Worm (Caenorhabditis elegans) whole organism, midembryonic: ENCODE results near the gene srxa-9.

Source experiments
- T22C8.4 ChIP-seq: fragments of 200-800 bp; sonication (Bioruptor generic); IDR thresholded peaks from 2 replicates; pipeline ENCODE4 v1.3.6; 2022; ENCODE audit warnings: missing genetic modification characterization, missing compliant biosample characterization
- cog-1 ChIP-seq: sonication (generic microtip); optimal IDR thresholded peaks from 2 replicates; lab custom pipeline; 2016; ENCODE audit warnings: missing genetic modification characterization, missing compliant biosample characterization
- med-1 ChIP-seq: sonication (generic microtip); optimal IDR thresholded peaks from 2 replicates; lab custom pipeline; 2017; ENCODE audit warnings: missing genetic modification characterization, mild to moderate bottlenecking, missing compliant biosample characterization, antibody characterized with exemption, missing genetic modification reagents; ENCODE audit not compliant: insufficient read depth
- ref-1 ChIP-seq: fragments of 200-800 bp; sonication (Bioruptor generic); conservative IDR thresholded peaks from 2 replicates; pipeline ENCODE4 v1.3.6; 2022; ENCODE audit warnings: missing genetic modification reagents, missing genetic modification characterization, missing compliant biosample characterization

DNA sequence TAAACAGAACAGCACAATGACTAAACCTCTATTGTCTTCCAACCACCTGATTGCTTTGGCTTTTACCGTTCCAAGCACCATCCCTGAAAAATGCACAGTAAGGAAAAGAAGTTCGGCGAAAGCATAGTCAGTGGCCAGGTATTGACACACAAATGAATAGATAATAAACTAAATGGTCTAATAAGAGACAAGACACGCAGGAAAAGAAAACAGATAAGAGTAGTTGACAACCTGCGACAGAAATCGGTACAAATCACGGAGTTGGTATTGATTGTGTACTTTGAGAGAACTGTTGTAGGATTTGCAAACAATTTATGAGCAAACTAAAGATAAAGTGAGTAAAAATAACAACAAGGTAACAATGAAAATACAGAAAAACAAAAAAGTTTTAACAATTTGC lies 24.6 kb downstream of the srxa-9 start, which contains the start of gene Y7A5A.1:
- TF ChIP-seq ref-1 (GFP tag; lab: Robert Waterston, UW) (no peak), cog-1 (tag; lab: Kevin White, UChicago) (no peak), T22C8.4 (GFP tag; lab: Robert Waterston, UW) (no peak), med-1 (GFP tag; lab: Kevin White, UChicago) (no peak)
